Fruit fly (Drosophila melanogaster): ENCODE results near the gene SIDL.
A peak's percentile ranks its signal among the peaks of the same experiment; 100 is the strongest.

SIDL gene

DNA sequence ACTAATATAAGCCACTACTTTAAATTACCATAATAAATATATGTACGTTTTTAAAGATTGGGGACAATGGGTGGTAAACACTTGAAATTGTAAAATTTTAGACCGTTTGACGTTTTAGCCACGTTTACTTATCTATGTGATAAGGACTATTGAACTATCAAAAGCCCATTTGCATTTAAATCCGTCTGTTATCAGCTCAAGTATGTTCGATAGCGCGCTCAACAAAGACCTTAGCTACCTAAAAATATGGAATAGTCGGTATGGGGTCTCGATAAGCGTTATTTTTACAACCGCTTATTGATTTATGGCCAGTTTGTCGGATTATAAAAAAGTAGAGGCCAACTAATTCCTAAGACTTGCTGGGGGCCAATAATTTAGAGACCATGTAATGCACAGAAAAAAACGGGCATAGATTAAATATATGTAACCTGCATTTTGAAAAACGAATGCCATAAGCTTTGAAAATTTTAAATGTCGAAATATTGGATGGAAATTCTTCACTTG lies 13.0 kb upstream of the SIDL start:
- TF ChIP-seq Mnt (GFP tag; optimal IDR thresholded peaks at IDR 0.05): no peak
- TF ChIP-seq CG33017 (tag; optimal IDR thresholded peaks at IDR 0.05): no peak
- TF ChIP-seq tj (GFP tag; optimal IDR thresholded peaks at IDR 0.05): no peak
- no peak for TF ChIP-seq CG7045 (GFP tag; optimal IDR thresholded peaks at IDR 0.05)
- TF ChIP-seq toe (GFP tag; optimal IDR thresholded peaks at IDR 0.05): no peak
- no peak for TF ChIP-seq cic (GFP tag; optimal IDR thresholded peaks at IDR 0.05)
- TF ChIP-seq kay (GFP tag; ENCODE audit: borderline replicate concordance): no peak
- no peak for TF ChIP-seq Clk (GFP tag; optimal IDR thresholded peaks at IDR 0.05)
- TF ChIP-seq bab1 (GFP tag; optimal IDR thresholded peaks at IDR 0.05): no peak
- TF ChIP-seq CG11617 (GFP tag; optimal IDR thresholded peaks at IDR 0.05): no peak
- TF ChIP-seq CG5204 (GFP tag; optimal IDR thresholded peaks at IDR 0.05): no peak
- no peak for TF ChIP-seq cnc (optimal IDR thresholded peaks at IDR 0.05)
- no peak for TF ChIP-seq CG1620 (GFP tag; optimal IDR thresholded peaks at IDR 0.05)
- no peak for TF ChIP-seq CG14711 (tag; optimal IDR thresholded peaks at IDR 0.05)

DNA sequence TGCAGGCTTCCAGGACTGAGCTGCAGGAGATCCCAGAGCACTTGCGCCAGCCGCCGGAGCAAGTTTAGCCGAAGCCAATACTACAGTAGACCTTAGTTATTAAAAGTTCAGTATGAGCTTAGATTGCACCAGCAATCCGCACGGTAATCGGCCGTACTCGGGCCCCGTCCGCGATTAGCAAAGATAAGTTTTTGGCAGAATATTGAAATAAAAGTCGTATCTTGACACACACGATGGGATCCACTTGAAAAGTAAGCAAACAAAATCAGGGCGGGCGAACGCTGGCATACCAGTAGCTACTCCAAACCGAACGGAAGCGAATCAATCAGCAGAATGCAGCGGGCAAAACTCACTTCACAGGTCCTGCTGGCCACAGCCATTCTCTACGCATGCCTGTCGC lies 11.6 kb upstream of the SIDL start, which contains the start of gene CG34316:
TSS of gene CG34316 (plus strand) at position 301 of the 400 bp plus-strand sequence.
- TF ChIP-seq CG14711 (tag; optimal IDR thresholded peaks at IDR 0.05): no peak
- no peak for TF ChIP-seq Crg-1 (GFP tag; optimal IDR thresholded peaks at IDR 0.05)
- no peak for TF ChIP-seq ovo (GFP tag; optimal IDR thresholded peaks at IDR 0.05)
- no peak for TF ChIP-seq kay (GFP tag; ENCODE audit: borderline replicate concordance)
- no peak for TF ChIP-seq CG11617 (GFP tag; optimal IDR thresholded peaks at IDR 0.05)
- TF ChIP-seq cnc (optimal IDR thresholded peaks at IDR 0.05): no peak
- TF ChIP-seq CG5204 (GFP tag; optimal IDR thresholded peaks at IDR 0.05): no peak
- no peak for TF ChIP-seq CG7101 (tag; optimal IDR thresholded peaks at IDR 0.05)
- no peak for TF ChIP-seq CG1620 (GFP tag; optimal IDR thresholded peaks at IDR 0.05)
- no peak for TF ChIP-seq Mnt (GFP tag; optimal IDR thresholded peaks at IDR 0.05)
- TF ChIP-seq CG7045 (GFP tag; optimal IDR thresholded peaks at IDR 0.05): no peak
- TF ChIP-seq tj (GFP tag; optimal IDR thresholded peaks at IDR 0.05): no peak
- TF ChIP-seq Hr96 (GFP tag; optimal IDR thresholded peaks at IDR 0.05): no peak
- no peak for TF ChIP-seq toe (GFP tag; optimal IDR thresholded peaks at IDR 0.05)
- TF ChIP-seq bab1 (GFP tag; optimal IDR thresholded peaks at IDR 0.05): no peak

DNA sequence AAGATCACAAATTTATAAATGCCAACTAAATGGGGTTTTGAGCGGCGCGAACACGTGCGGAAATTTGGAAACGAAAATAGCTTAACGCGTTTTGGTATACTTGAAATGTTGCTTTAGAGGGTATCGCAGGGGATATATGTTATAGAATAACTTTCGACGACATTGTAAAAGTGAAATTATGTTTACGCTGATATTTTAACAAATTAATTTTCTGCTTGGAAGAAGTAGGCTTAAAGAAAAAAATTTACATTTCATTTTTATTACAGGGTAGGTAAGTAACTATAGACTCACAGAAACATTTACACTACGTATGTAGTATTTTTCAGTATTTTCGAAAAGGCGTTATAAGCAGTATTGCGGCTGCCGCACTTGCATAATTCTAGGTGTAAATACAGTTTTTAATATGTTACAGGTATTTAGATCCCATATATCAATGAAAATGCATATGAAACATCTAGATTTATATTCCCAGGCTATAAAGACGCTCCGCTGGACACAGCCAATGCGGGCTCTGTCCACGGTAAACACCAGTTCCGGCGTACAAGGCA lies 10.7 kb upstream of the SIDL start, which contains the start of the genes Art3 and mRpS10:
TSS of gene Art3 (minus strand) at position 80 of the 548 bp plus-strand sequence.
TSS of gene mRpS10 (plus strand) at position 337 of the 548 bp plus-strand sequence.
- TF ChIP-seq toe (GFP tag; optimal IDR thresholded peaks at IDR 0.05): peak; percentile 100
- TF ChIP-seq Mnt (GFP tag; optimal IDR thresholded peaks at IDR 0.05): peak; percentile 99
- peak; percentile 99 for TF ChIP-seq Clk (GFP tag; optimal IDR thresholded peaks at IDR 0.05)
- peak; percentile 89 for TF ChIP-seq cic (GFP tag; optimal IDR thresholded peaks at IDR 0.05)
- TF ChIP-seq CG33017 (tag; optimal IDR thresholded peaks at IDR 0.05): peak; percentile 100
- TF ChIP-seq Crg-1 (GFP tag; optimal IDR thresholded peaks at IDR 0.05): peak; percentile 99
- TF ChIP-seq ovo (GFP tag; optimal IDR thresholded peaks at IDR 0.05): peak; percentile 98
- no peak for TF ChIP-seq Hr96 (GFP tag; optimal IDR thresholded peaks at IDR 0.05)
- TF ChIP-seq CG5204 (GFP tag; optimal IDR thresholded peaks at IDR 0.05): peak; percentile 100
- TF ChIP-seq CG12768 (GFP tag; optimal IDR thresholded peaks at IDR 0.05): peak; percentile 100
- peak; percentile 99 for TF ChIP-seq CG11617 (GFP tag; optimal IDR thresholded peaks at IDR 0.05)
- TF ChIP-seq CG1620 (GFP tag; optimal IDR thresholded peaks at IDR 0.05): peak; percentile 99
- no peak for TF ChIP-seq kay (GFP tag; ENCODE audit: borderline replicate concordance)
- peak; percentile 99 for TF ChIP-seq CG14711 (tag; optimal IDR thresholded peaks at IDR 0.05)
- no peak for TF ChIP-seq cnc (optimal IDR thresholded peaks at IDR 0.05)
- peak; percentile 100 for TF ChIP-seq CG7045 (GFP tag; optimal IDR thresholded peaks at IDR 0.05)
- TF ChIP-seq pad (GFP tag; optimal IDR thresholded peaks at IDR 0.05): peak; percentile 96
- peak; percentile 94 for TF ChIP-seq tj (GFP tag; optimal IDR thresholded peaks at IDR 0.05)
- peak; percentile 100 for TF ChIP-seq CG7101 (tag; optimal IDR thresholded peaks at IDR 0.05)
- TF ChIP-seq bab1 (GFP tag; optimal IDR thresholded peaks at IDR 0.05): peak; percentile 100

DNA sequence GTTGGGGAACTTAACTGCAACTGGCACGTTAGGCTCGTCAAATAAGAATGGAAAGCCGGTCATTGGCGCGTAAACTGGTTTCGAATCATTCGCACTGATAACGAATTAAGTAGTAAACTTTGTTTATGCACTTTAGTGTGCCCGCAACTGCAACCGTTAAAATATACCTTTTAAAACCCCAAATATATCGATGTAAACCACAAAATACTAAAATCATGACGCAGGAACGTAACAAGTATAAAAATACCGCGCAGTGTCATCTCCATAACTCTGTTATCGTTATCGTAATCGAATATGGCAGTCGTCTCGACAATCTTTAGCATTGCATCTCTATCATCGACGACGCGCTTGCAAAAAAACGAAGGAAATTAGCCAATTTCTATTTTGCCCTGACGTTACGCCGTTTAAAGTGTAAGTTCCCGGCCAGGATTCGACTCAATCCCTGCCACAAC lies 6.6 kb upstream of the SIDL start, which contains the start of the genes CG31344 and Caf1-55:
TSS of gene CG31344 (minus strand) at position 51 of the 452 bp plus-strand sequence.
TSS of gene Caf1-55 (plus strand) at position 298 of the 452 bp plus-strand sequence.
- TF ChIP-seq tj (GFP tag; optimal IDR thresholded peaks at IDR 0.05) (no peak), CG11617 (GFP tag; optimal IDR thresholded peaks at IDR 0.05) (peak; percentile 6), kay (GFP tag; ENCODE audit: borderline replicate concordance) (no peak), bab1 (GFP tag; optimal IDR thresholded peaks at IDR 0.05) (peak; percentile 83), CG7045 (GFP tag; optimal IDR thresholded peaks at IDR 0.05) (no peak), Mnt (GFP tag; optimal IDR thresholded peaks at IDR 0.05) (peak; percentile 75), pad (GFP tag; optimal IDR thresholded peaks at IDR 0.05) (no peak), Crg-1 (GFP tag; optimal IDR thresholded peaks at IDR 0.05) (no peak), CG14711 (tag; optimal IDR thresholded peaks at IDR 0.05) (peak; percentile 29), cic (GFP tag; optimal IDR thresholded peaks at IDR 0.05) (peak; percentile 35), Clk (GFP tag; optimal IDR thresholded peaks at IDR 0.05) (no peak)

DNA sequence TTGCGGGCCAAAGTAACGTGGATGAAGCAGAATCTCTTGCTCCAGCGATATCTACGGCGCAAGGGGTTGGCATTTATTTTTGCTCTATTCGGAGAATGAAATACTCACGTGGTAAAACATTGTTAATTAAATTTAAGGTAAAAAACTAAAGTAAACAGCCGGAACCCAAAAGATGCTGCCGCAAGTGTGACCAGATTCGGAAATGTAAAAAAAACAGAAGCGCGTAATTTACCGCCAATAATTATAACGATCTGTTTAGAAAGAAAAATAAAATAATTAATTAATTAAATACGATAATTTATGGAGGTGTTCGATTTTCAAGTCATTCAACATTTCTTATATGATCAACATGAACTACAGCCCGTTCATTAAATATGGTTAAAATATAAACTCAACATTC lies 4.3 kb upstream of the SIDL start, which contains the start of gene Polr2G:
TSS of gene Polr2G (minus strand) at position 208 of the 400 bp plus-strand sequence.
- no peak for TF ChIP-seq CG5204 (GFP tag; optimal IDR thresholded peaks at IDR 0.05)
- peak; percentile 30 for TF ChIP-seq bab1 (GFP tag; optimal IDR thresholded peaks at IDR 0.05)

DNA sequence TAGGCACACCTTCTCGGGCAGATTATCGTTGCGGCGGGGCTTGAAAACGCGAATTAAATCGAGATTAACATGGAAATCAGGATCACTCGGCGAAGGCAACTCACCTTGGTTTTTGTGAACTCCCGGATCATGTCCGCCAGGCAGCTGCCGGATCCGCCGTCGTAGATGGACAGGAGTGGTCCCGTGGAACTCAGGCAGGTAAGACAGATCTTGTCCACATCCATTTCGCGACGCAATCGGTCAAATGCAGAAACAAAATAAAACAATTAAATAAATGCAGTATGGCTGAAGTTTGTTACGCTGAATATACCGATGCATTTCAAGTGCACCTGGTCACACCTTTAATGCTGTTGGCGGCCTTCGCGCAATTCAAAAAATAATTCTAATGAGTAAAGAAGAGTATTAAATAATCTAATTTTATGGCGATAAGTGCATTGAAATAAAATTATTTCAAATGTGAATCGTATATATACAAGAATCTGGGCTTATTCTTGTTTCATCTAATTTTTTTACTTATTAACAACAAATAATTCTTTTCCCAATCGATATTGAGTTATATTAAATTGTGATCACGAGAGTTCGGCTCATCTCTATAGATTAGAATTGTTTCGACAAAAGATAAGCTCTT lies 5.2 kb downstream of the SIDL start, which contains the start of the genes CG6654 and CG4210:
TSS of gene CG6654 (minus strand) at position 297 of the 628 bp plus-strand sequence.
TSS of gene CG4210 (plus strand) at position 613 of the 628 bp plus-strand sequence.
- TF ChIP-seq cnc (optimal IDR thresholded peaks at IDR 0.05): no peak
- TF ChIP-seq Mnt (GFP tag; optimal IDR thresholded peaks at IDR 0.05): no peak
- peak; percentile 28 for TF ChIP-seq CG14711 (tag; optimal IDR thresholded peaks at IDR 0.05)
- no peak for TF ChIP-seq Clk (GFP tag; optimal IDR thresholded peaks at IDR 0.05)
- no peak for TF ChIP-seq CG33017 (tag; optimal IDR thresholded peaks at IDR 0.05)
- no peak for TF ChIP-seq kay (GFP tag; ENCODE audit: borderline replicate concordance)
- TF ChIP-seq bab1 (GFP tag; optimal IDR thresholded peaks at IDR 0.05): peak; percentile 9
- TF ChIP-seq CG12768 (GFP tag; optimal IDR thresholded peaks at IDR 0.05): no peak
- TF ChIP-seq Hr96 (GFP tag; optimal IDR thresholded peaks at IDR 0.05): no peak
- peak; percentile 5 for TF ChIP-seq toe (GFP tag; optimal IDR thresholded peaks at IDR 0.05)
- TF ChIP-seq pad (GFP tag; optimal IDR thresholded peaks at IDR 0.05): peak; percentile 15
- TF ChIP-seq tj (GFP tag; optimal IDR thresholded peaks at IDR 0.05): no peak
- no peak for TF ChIP-seq CG1620 (GFP tag; optimal IDR thresholded peaks at IDR 0.05)
- peak; percentile 29 for TF ChIP-seq CG11617 (GFP tag; optimal IDR thresholded peaks at IDR 0.05)
- TF ChIP-seq Crg-1 (GFP tag; optimal IDR thresholded peaks at IDR 0.05): no peak
- TF ChIP-seq CG7045 (GFP tag; optimal IDR thresholded peaks at IDR 0.05): no peak
- TF ChIP-seq ovo (GFP tag; optimal IDR thresholded peaks at IDR 0.05): no peak
- no peak for TF ChIP-seq cic (GFP tag; optimal IDR thresholded peaks at IDR 0.05)
- peak; percentile 9 for TF ChIP-seq CG7101 (tag; optimal IDR thresholded peaks at IDR 0.05)
- no peak for TF ChIP-seq CG5204 (GFP tag; optimal IDR thresholded peaks at IDR 0.05)

Measured in whole organism, adult.